Worm (Caenorhabditis elegans) whole organism, L4/young adult: ENCODE data around the gene F58E6.11.

Source experiments
- W03F9.2 ChIP-seq: fragments of 150-350 bp; optimal IDR thresholded peaks from 2 replicates; lab custom pipeline; 2014; ENCODE audit warnings: missing biosample characterization, missing genetic modification characterization
- dao-5 ChIP-seq: sonication (generic microtip); optimal IDR thresholded peaks from 2 replicates; lab custom pipeline; 2016; ENCODE audit warnings: missing genotype, missing genetic modification characterization, moderate library complexity, missing compliant biosample characterization
- him-1 ChIP-seq: sonication (generic microtip); optimal IDR thresholded peaks from 2 replicates; lab custom pipeline; 2016; ENCODE audit warnings: missing genotype, missing genetic modification reagents, missing genetic modification characterization, missing compliant biosample characterization

F58E6.11 gene

DNA sequence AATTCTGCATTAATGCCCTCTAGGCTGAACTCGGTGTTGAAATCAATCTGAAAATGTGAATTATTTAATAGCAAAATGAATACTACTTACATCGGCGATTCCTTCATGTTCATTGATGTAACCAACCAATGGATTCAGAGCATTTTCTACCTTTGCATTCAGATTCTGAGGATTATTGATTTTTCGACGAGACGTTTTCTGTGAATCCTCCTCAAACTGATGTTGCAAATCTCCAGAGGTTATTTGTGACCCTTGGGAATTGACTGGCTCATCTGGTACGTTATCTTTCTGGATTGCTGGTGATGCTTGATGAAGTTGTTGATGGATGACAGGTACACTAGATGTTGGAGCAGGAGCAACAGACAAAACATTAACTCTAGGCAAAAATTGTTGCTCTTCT lies 24.3 kb upstream of the F58E6.11 start:
- TF ChIP-seq him-1 (tag; lab: Kevin White, UChicago), result no peak
- no peak for TF ChIP-seq dao-5 (tag; lab: Kevin White, UChicago)
- TF ChIP-seq W03F9.2 (tag; lab: Kevin White, UChicago), result no peak

DNA sequence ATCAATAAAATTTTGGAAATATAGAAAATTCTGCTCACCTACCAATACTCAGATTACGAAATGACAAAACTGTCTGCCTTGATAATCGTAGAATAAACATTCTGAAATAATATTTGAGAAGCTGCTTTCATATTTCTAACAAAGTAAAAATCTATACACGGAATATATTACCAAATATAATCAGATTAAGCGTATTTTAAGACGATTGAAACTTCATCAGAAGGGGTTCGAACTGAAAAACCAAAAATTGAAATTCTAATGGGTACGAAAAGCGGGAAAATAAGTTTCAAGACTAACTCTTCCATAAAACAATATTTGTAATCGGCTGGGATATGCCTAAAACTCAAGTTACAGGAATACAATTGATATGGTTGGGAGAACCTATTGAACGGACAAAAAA lies 21.6 kb upstream of the F58E6.11 start, which contains the start of gene F46B6.4:
F46B6.4 (minus strand) TSS at position 101 of the 400 bp plus-strand sequence.
- TF ChIP-seq dao-5 (tag; lab: Kevin White, UChicago), result no peak
- TF ChIP-seq W03F9.2 (tag; lab: Kevin White, UChicago), result no peak
- no peak for TF ChIP-seq him-1 (tag; lab: Kevin White, UChicago)

DNA sequence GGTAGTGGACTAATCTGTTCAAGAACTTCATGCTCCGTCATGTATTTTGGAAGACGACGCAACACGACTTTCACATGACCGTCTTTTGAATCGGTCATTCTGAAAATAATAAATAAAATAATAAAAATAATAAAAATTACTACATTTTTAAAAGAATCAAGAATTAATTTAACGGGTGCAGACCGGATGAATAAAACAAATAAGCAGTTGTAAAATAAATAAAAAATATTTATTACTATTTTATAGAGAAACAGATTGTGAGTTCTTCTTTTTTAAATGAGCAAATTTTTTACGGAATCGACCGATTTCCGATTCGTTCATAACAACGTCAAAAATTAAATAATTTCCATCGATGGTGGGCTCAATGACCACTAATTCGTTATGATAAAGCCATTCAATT lies 19.9 kb upstream of the F58E6.11 start, which contains the start of gene smg-4:
smg-4 (minus strand) TSS at position 101 of the 400 bp plus-strand sequence.
- TF ChIP-seq W03F9.2 (tag; lab: Kevin White, UChicago), result no peak
- no peak for TF ChIP-seq him-1 (tag; lab: Kevin White, UChicago)
- TF ChIP-seq dao-5 (tag; lab: Kevin White, UChicago), result no peak

DNA sequence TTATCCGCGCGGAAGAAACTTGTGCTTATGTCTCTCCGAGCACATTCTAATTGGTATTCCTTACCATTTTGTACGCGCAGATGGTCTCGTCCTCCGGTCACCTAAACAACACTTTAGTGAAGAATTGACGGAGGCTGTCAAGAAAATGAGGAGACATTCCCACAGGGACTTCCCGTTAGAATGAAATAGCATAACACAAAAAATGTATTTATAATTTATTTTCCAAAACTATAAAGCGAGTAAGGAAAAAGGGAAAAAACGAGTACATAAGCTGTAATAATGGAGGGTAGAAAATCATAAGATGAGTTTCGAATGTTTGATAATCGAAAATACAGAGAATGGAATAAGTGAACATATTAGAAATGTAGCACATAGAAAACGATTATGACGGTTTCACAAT lies 17.9 kb upstream of the F58E6.11 start, which contains the start of gene F46B6.12:
F46B6.12 (minus strand) TSS at position 101 of the 400 bp plus-strand sequence.
- TF ChIP-seq dao-5 (tag; lab: Kevin White, UChicago) (no peak), W03F9.2 (tag; lab: Kevin White, UChicago) (no peak), him-1 (tag; lab: Kevin White, UChicago) (no peak)

ce11 chrV:9771970-9772369 lies 14.2 kb upstream of the F58E6.11 start, which contains the start of gene F46B6.2:
F46B6.2 (plus strand) TSS chrV:9772285.
- TF ChIP-seq him-1 (tag; lab: Kevin White, UChicago), result no peak
- no peak for TF ChIP-seq W03F9.2 (tag; lab: Kevin White, UChicago)
- no peak for TF ChIP-seq dao-5 (tag; lab: Kevin White, UChicago)

DNA sequence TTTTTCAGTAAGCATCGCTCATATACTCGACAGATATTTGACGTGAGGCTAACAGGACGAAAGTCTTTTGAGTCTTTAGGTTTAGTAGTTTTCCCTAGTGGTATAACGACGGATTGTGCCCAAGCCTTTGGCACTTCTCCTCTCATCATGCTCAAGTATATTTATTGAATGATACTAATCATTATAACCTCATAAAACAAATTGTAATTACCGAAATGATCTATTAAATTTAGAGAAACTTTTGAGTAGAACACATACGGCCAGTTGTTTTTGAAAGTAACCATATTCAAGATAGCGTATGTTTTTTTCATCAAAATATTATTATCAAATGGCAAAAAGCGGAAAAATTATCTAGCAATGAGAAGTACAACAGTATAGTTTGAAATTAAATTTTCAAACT lies 13.5 kb upstream of the F58E6.11 start:
- TF ChIP-seq him-1 (tag; lab: Kevin White, UChicago) (no peak), dao-5 (tag; lab: Kevin White, UChicago) (no peak), W03F9.2 (tag; lab: Kevin White, UChicago) (no peak)

DNA sequence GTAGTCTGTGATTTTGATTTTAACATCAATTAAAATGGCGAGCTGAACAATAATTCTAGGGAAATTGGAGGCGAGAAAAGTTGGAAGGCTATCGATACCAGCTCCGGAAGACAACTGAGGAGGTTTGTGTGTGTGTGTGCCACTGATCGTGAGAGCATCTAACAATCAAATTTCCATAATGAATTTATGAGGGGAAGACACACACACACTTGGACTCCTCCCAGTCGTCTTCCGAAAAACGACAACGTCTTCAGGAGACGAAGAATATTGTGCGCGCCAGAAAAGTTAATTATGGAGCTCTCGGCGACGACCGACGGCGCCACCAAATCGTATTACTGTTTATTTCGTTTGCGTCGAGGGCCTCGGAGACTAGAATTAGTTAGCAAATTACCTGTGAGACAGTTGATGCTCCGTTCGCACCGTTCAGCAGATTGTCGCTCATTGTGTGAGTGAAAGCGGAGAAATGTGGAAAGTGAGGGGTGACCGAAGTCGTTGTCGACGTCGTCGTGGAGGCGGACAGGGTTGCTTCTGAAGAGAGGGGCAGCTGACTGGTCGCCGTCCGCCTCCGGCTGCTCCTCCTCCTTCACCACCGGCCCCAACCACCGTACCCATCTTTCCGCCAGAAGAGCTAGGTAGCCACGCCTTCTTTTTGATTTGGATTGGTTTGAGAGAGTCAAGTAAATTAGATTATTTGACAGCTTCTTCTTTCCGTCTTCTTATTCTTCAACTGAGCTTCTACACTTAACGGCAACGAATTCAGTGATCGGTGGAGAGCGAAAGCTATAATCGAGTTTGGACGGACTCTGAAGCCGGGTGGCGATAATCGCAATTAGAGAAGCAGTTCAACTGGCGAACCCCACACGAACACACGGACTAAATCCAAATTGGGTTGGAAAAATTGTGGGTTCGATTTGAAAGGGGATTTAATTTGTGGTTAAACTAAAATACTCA lies 11.3 kb upstream of the F58E6.11 start, which contains the start of gene unc-42:
unc-42 (minus strand) TSS at position 564 of the 951 bp plus-strand sequence.
- no peak for TF ChIP-seq W03F9.2 (tag; lab: Kevin White, UChicago)
- TF ChIP-seq dao-5 (tag; lab: Kevin White, UChicago), result no peak
- TF ChIP-seq him-1 (tag; lab: Kevin White, UChicago), result no peak

- TF ChIP-seq W03F9.2 (tag; lab: Kevin White, UChicago), result no peak
- no peak for TF ChIP-seq him-1 (tag; lab: Kevin White, UChicago)
- TF ChIP-seq dao-5 (tag; lab: Kevin White, UChicago), result no peak
Measured at ce11 chrV:9767941-9768340, 10.2 kb upstream of the F58E6.11 start.

ce11 chrV:9765622-9766021 lies 7.8 kb upstream of the F58E6.11 start:
- TF ChIP-seq W03F9.2 (tag; lab: Kevin White, UChicago) (no peak), him-1 (tag; lab: Kevin White, UChicago) (no peak), dao-5 (tag; lab: Kevin White, UChicago) (no peak)

DNA sequence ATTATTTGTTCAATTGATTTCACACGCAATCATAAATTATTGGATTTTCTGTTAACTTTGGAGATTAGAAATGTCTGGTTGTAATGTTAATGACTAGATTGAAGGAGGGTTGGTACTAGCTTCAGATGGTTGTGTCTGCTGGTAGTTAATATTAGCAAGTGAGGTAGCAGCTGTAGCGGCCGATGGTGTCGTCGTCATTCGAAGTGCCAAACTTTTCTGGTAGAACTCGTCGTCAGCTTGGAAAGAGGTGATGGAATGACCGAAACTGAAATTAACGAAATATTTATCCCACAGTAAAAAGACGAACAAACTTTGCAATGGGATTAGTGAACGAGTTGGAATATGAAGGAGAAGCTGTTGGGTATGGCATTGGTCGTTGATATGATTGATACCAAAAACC lies 6.8 kb upstream of the F58E6.11 start:
- no peak for TF ChIP-seq dao-5 (tag; lab: Kevin White, UChicago)
- no peak for TF ChIP-seq W03F9.2 (tag; lab: Kevin White, UChicago)
- no peak for TF ChIP-seq him-1 (tag; lab: Kevin White, UChicago)

ce11 chrV:9763759-9764158 lies 6.0 kb upstream of the F58E6.11 start:
- TF ChIP-seq him-1 (tag; lab: Kevin White, UChicago) (no peak), W03F9.2 (tag; lab: Kevin White, UChicago) (no peak), dao-5 (tag; lab: Kevin White, UChicago) (no peak)

ce11 chrV:9758437-9758836 lies 653 bp upstream of the F58E6.11 start:
- no peak for TF ChIP-seq dao-5 (tag; lab: Kevin White, UChicago)
- no peak for TF ChIP-seq him-1 (tag; lab: Kevin White, UChicago)
- no peak for TF ChIP-seq W03F9.2 (tag; lab: Kevin White, UChicago)

DNA sequence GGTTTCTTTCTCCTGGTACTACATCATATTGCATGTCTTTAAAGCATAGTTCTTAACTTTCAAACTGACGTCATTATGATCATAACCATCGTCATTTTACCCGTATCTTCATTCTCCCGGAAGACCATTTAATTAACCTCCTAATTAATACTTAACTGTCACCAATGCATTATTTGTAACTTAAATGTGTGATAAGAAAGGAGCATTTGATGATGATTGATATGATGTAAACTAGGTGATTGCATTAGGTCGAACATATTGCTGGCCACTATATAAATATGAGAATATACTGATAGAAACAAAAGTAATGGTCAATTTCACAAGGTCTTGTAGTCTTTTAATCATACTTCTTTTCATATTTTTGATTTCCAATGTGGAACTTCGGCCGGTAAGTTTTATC lies 1.5 kb downstream of the F58E6.11 start, which contains the start of gene hrg-3:
hrg-3 (plus strand) TSS at position 227 of the 400 bp plus-strand sequence.
- TF ChIP-seq dao-5 (tag; lab: Kevin White, UChicago) (no peak), W03F9.2 (tag; lab: Kevin White, UChicago) (no peak), him-1 (tag; lab: Kevin White, UChicago) (no peak)
